Fruit fly (Drosophila melanogaster) whole organism, adult: ENCODE measurements around the gene LysB.

Experiments used
- CG1620 ChIP-seq: fragments of 200-800 bp; sonication (Bioruptor generic); optimal IDR thresholded peaks from 2 replicates; lab custom pipeline; 2016; ENCODE audit warnings: missing biosample characterization, missing genetic modification characterization
- CG33017 ChIP-seq: fragments of 200-800 bp; sonication (Bioruptor generic); optimal IDR thresholded peaks from 2 replicates; lab custom pipeline; 2018; ENCODE audit warnings: missing biosample characterization, mild to moderate bottlenecking, missing genetic modification characterization, moderate library complexity
- Crg-1 ChIP-seq: fragments of 200-800 bp; sonication (Bioruptor generic); optimal IDR thresholded peaks from 2 replicates; lab custom pipeline; 2016; ENCODE audit warnings: missing biosample characterization, missing genetic modification characterization
- bab1 ChIP-seq: fragments of 200-800 bp; sonication (Bioruptor generic); optimal IDR thresholded peaks from 3 replicates; lab custom pipeline; 2019; ENCODE audit warnings: missing biosample characterization, mild to moderate bottlenecking, missing genetic modification characterization, moderate library complexity
- cic ChIP-seq: fragments of 200-800 bp; sonication (Bioruptor generic); optimal IDR thresholded peaks from 2 replicates; lab custom pipeline; 2017; ENCODE audit warnings: missing biosample characterization, mild to moderate bottlenecking, missing genetic modification characterization, moderate library complexity
- ovo ChIP-seq: fragments of 200-800 bp; sonication (Bioruptor generic); optimal IDR thresholded peaks from 2 replicates; lab custom pipeline; 2016; ENCODE audit warnings: missing biosample characterization, missing genetic modification characterization
- pad ChIP-seq: fragments of 200-800 bp; sonication (Bioruptor generic); optimal IDR thresholded peaks from 3 replicates; lab custom pipeline; 2017; ENCODE audit warnings: missing biosample characterization, missing genetic modification characterization, mild to moderate bottlenecking, moderate library complexity, missing genetic modification reagents
- tj ChIP-seq: fragments of 200-800 bp; sonication (Bioruptor generic); optimal IDR thresholded peaks from 3 replicates; lab custom pipeline; 2017; ENCODE audit warnings: missing biosample characterization, mild to moderate bottlenecking, missing genetic modification characterization, moderate library complexity

- TF ChIP-seq CG1620 (GFP tag; lab: Kevin White, UChicago) = no peak
- TF ChIP-seq cic = no peak
- TF ChIP-seq pad (GFP tag; lab: Kevin White, UChicago) = no peak
- no peak for TF ChIP-seq bab1 (GFP tag; lab: Kevin White, UChicago)
- TF ChIP-seq CG33017 (tag; lab: Kevin White, UChicago) = no peak
- no peak for TF ChIP-seq ovo (GFP tag; lab: Kevin White, UChicago)
- no peak for TF ChIP-seq tj (GFP tag; lab: Kevin White, UChicago)
- no peak for TF ChIP-seq Crg-1
Observed at dm6 chr3L:1232582-1232981, 25.4 kb downstream of the LysB start, which contains the start of gene CG33965.
